Fruit fly (Drosophila melanogaster) whole organism, embryonic: Measurements from ENCODE around the gene Sems.
A peak's percentile ranks its signal among the peaks of the same experiment; 100 is the strongest.

Source experiments
- Adf1 ChIP-seq: fragments of 200-800 bp; sonication (Bioruptor generic); IDR thresholded peaks from 2 replicates; pipeline ENCODE4 v1.3.6; 2022; ENCODE audit warnings: missing biosample characterization, missing genetic modification characterization
- Atf6 ChIP-seq: fragments of 200-800 bp; sonication (Bioruptor generic); IDR thresholded peaks from 2 replicates; pipeline ENCODE4 v1.3.6; 2022; ENCODE audit warnings: missing biosample characterization, missing genetic modification characterization
- CG11695 ChIP-seq: fragments of 200-800 bp; sonication (Bioruptor generic); IDR thresholded peaks from 3 replicates; pipeline ENCODE4 v1.3.6; 2022; ENCODE audit warnings: missing biosample characterization, missing genetic modification characterization
- CG13287 ChIP-seq: fragments of 200-800 bp; sonication (Bioruptor generic); IDR thresholded peaks from 2 replicates; pipeline ENCODE4 v1.3.6; 2022; ENCODE audit warnings: missing biosample characterization, missing genetic modification characterization; ENCODE audit not compliant: partially characterized antibody
- CG14667 ChIP-seq: fragments of 200-800 bp; sonication (Bioruptor generic); IDR thresholded peaks from 2 replicates; pipeline ENCODE4 v1.3.6; 2022; ENCODE audit warnings: missing biosample characterization, missing genetic modification characterization
- CG1529 ChIP-seq: fragments of 200-800 bp; sonication (Bioruptor generic); optimal IDR thresholded peaks from 3 replicates; lab custom pipeline; 2018; ENCODE audit warnings: missing biosample characterization, missing genetic modification characterization
- CG15479 ChIP-seq: fragments of 200-800 bp; sonication (Bioruptor generic); optimal IDR thresholded peaks from 3 replicates; lab custom pipeline; 2019; ENCODE audit warnings: missing biosample characterization, mild to moderate bottlenecking, missing genetic modification characterization, moderate library complexity
- CG18764 ChIP-seq: fragments of 200-800 bp; sonication (Bioruptor generic); optimal IDR thresholded peaks from 3 replicates; lab custom pipeline; 2016; ENCODE audit warnings: missing biosample characterization, missing genetic modification characterization
- CG33213 ChIP-seq: fragments of 200-800 bp; sonication (Bioruptor generic); optimal IDR thresholded peaks from 3 replicates; lab custom pipeline; 2016; ENCODE audit warnings: missing biosample characterization, missing genetic modification characterization
- CG3847 ChIP-seq: fragments of 200-800 bp; sonication (Bioruptor generic); IDR thresholded peaks from 2 replicates; pipeline ENCODE4 v1.3.6; 2022; ENCODE audit warnings: missing biosample characterization, missing genetic modification characterization
- CG4282 ChIP-seq: fragments of 200-800 bp; sonication (Bioruptor generic); optimal IDR thresholded peaks from 2 replicates; lab custom pipeline; 2016; ENCODE audit warnings: missing biosample characterization, missing genetic modification characterization
- CG4730 ChIP-seq: fragments of 200-800 bp; sonication (Bioruptor generic); IDR thresholded peaks from 2 replicates; pipeline ENCODE4 v1.3.6; 2022; ENCODE audit warnings: missing biosample characterization, missing genetic modification characterization
- CG4854 ChIP-seq: fragments of 200-800 bp; sonication (Bioruptor generic); optimal IDR thresholded peaks from 2 replicates; lab custom pipeline; 2016; ENCODE audit warnings: missing biosample characterization, missing genetic modification characterization, inconsistent platforms
- CG6689 ChIP-seq: fragments of 200-800 bp; sonication (Bioruptor generic); IDR thresholded peaks from 2 replicates; pipeline ENCODE4 v1.3.6; 2022; ENCODE audit warnings: missing biosample characterization, missing genetic modification characterization
- CG7928 ChIP-seq: fragments of 200-800 bp; sonication (Bioruptor generic); optimal IDR thresholded peaks from 2 replicates; lab custom pipeline; 2017; ENCODE audit warnings: missing biosample characterization, mild to moderate bottlenecking, missing genetic modification characterization
- CG8359 ChIP-seq: fragments of 200-800 bp; sonication (Bioruptor generic); optimal IDR thresholded peaks from 2 replicates; lab custom pipeline; 2017; ENCODE audit warnings: missing biosample characterization, mild to moderate bottlenecking, missing genetic modification characterization, borderline replicate concordance
- Dad ChIP-seq: fragments of 200-800 bp; sonication (Bioruptor generic); optimal IDR thresholded peaks from 3 replicates; lab custom pipeline; 2016; ENCODE audit warnings: missing biosample characterization, missing genetic modification characterization
- Doc2 ChIP-seq: fragments of 200-800 bp; sonication (Bioruptor generic); IDR thresholded peaks from 2 replicates; pipeline ENCODE4 v1.3.6; 2022; ENCODE audit warnings: missing biosample characterization, missing genetic modification characterization
- Eip74EF ChIP-seq, 2 experiments: fragments of 200-800 bp in 1 of 2; fragments of >200 bp in 1 of 2; sonication (Bioruptor generic) in 1 of 2; optimal IDR thresholded peaks; 2 replicates each; lab custom pipeline; 2017 to 2019; ENCODE audit warnings: missing biosample characterization in 2 of 2, missing genetic modification characterization in 2 of 2, mild to moderate bottlenecking in 1 of 2, moderate library complexity in 1 of 2
- Hand ChIP-seq: fragments of 200-800 bp; sonication (Bioruptor generic); optimal IDR thresholded peaks from 2 replicates; lab custom pipeline; 2017; ENCODE audit warnings: mild to moderate bottlenecking, missing biosample characterization, missing genetic modification reagents, missing genetic modification characterization
- Hmr ChIP-seq: fragments of 200-800 bp; sonication (Bioruptor generic); optimal IDR thresholded peaks from 3 replicates; lab custom pipeline; 2017; ENCODE audit warnings: mild to moderate bottlenecking, missing biosample characterization, missing genetic modification reagents, missing genetic modification characterization
- Hr39 ChIP-seq: fragments of >200 bp; optimal IDR thresholded peaks from 2 replicates; lab custom pipeline; 2017
- Kr ChIP-seq: fragments of 200-800 bp; sonication (Bioruptor generic); optimal IDR thresholded peaks from 2 replicates; lab custom pipeline; 2017; ENCODE audit warnings: missing biosample characterization, mild to moderate bottlenecking, missing genetic modification characterization
- MESR4 ChIP-seq: fragments of 200-800 bp; sonication (Bioruptor generic); optimal IDR thresholded peaks from 2 replicates; lab custom pipeline; 2018; ENCODE audit warnings: missing biosample characterization, mild to moderate bottlenecking, missing genetic modification characterization, moderate library complexity
- Rfx ChIP-seq: fragments of 200-800 bp; sonication (Bioruptor generic); IDR thresholded peaks from 2 replicates; pipeline ENCODE4 v1.3.6; 2022; ENCODE audit warnings: missing biosample characterization, missing genetic modification characterization
- Sry-β ChIP-seq: fragments of 200-800 bp; sonication (Bioruptor generic); optimal IDR thresholded peaks from 2 replicates; lab custom pipeline; 2018; ENCODE audit warnings: missing biosample characterization, mild to moderate bottlenecking, missing genetic modification characterization, moderate library complexity
- Xrp1 ChIP-seq: fragments of 200-800 bp; sonication (Bioruptor generic); IDR thresholded peaks from 2 replicates; pipeline ENCODE4 v1.3.6; 2022; ENCODE audit warnings: missing biosample characterization, missing genetic modification characterization
- ara ChIP-seq: fragments of 200-800 bp; sonication (Bioruptor generic); IDR thresholded peaks from 2 replicates; pipeline ENCODE4 v1.3.6; 2022; ENCODE audit warnings: missing biosample characterization, missing genetic modification characterization
- ash1 ChIP-seq: fragments of 200-800 bp; sonication (Bioruptor generic); optimal IDR thresholded peaks from 2 replicates; lab custom pipeline; 2018; ENCODE audit warnings: missing biosample characterization, mild to moderate bottlenecking, missing genetic modification characterization
- ato ChIP-seq: fragments of 200-800 bp; sonication (Bioruptor generic); IDR thresholded peaks from 2 replicates; pipeline ENCODE4 v1.3.6; 2022; ENCODE audit warnings: missing biosample characterization, missing genetic modification characterization; ENCODE audit not compliant: partially characterized antibody
- bab2 ChIP-seq: fragments of 200-800 bp; sonication (Bioruptor generic); optimal IDR thresholded peaks from 2 replicates; lab custom pipeline; 2016; ENCODE audit warnings: missing biosample characterization, missing genetic modification characterization
- caup ChIP-seq: fragments of 200-800 bp; sonication (Bioruptor generic); optimal IDR thresholded peaks from 3 replicates; lab custom pipeline; 2017; ENCODE audit warnings: missing biosample characterization, mild to moderate bottlenecking, missing genetic modification characterization, moderate library complexity; ENCODE audit not compliant: severe bottlenecking
- croc ChIP-seq: fragments of 200-800 bp; sonication (Bioruptor generic); conservative IDR thresholded peaks from 3 replicates; pipeline ENCODE4 v1.3.6; 2022; ENCODE audit warnings: missing biosample characterization, missing genetic modification characterization
- da ChIP-seq: fragments of 200-800 bp; sonication (Bioruptor generic); optimal IDR thresholded peaks from 2 replicates; lab custom pipeline; 2016; ENCODE audit warnings: missing biosample characterization, missing genetic modification characterization
- dysf ChIP-seq: fragments of 200-800 bp; sonication (Bioruptor generic); IDR thresholded peaks from 3 replicates; pipeline ENCODE4 v1.3.6; 2022; ENCODE audit warnings: missing biosample characterization, missing genetic modification characterization
- ems ChIP-seq: fragments of 200-800 bp; sonication (Bioruptor generic); optimal IDR thresholded peaks from 3 replicates; lab custom pipeline; 2016; ENCODE audit warnings: missing biosample characterization, missing genetic modification characterization
- hb ChIP-seq: fragments of 200-800 bp; sonication (Bioruptor generic); IDR thresholded peaks from 3 replicates; pipeline ENCODE4 v1.3.6; 2022; ENCODE audit warnings: missing biosample characterization, missing genetic modification characterization; ENCODE audit not compliant: partially characterized antibody
- kah ChIP-seq: fragments of 200-800 bp; sonication (Bioruptor generic); optimal IDR thresholded peaks from 2 replicates; lab custom pipeline; 2018; ENCODE audit warnings: missing biosample characterization, mild to moderate bottlenecking, missing genetic modification characterization
- lbe ChIP-seq: fragments of 200-800 bp; sonication (Bioruptor generic); optimal IDR thresholded peaks from 2 replicates; lab custom pipeline; 2016; ENCODE audit warnings: missing biosample characterization, mild to moderate bottlenecking, missing genetic modification characterization
- nau ChIP-seq: fragments of 200-800 bp; sonication (Bioruptor generic); optimal IDR thresholded peaks from 3 replicates; lab custom pipeline; 2017; ENCODE audit warnings: missing biosample characterization, mild to moderate bottlenecking, missing genetic modification characterization, missing genetic modification reagents
- nmo ChIP-seq: fragments of 200-800 bp; sonication (Bioruptor generic); optimal IDR thresholded peaks from 2 replicates; lab custom pipeline; 2018; ENCODE audit warnings: missing biosample characterization, mild to moderate bottlenecking, missing genetic modification characterization, moderate library complexity
- repo ChIP-seq: fragments of 200-800 bp; sonication (Bioruptor generic); optimal IDR thresholded peaks from 2 replicates; lab custom pipeline; 2016; ENCODE audit warnings: missing biosample characterization, missing genetic modification characterization
- row ChIP-seq: fragments of 200-800 bp; sonication (Bioruptor generic); IDR thresholded peaks from 3 replicates; pipeline ENCODE4 v1.3.6; 2022; ENCODE audit warnings: missing biosample characterization, missing genetic modification characterization
- sd ChIP-seq: fragments of 200-800 bp; sonication (Bioruptor generic); optimal IDR thresholded peaks from 3 replicates; lab custom pipeline; 2018; ENCODE audit warnings: missing biosample characterization, mild to moderate bottlenecking, missing genetic modification characterization, moderate library complexity
- trem ChIP-seq: fragments of 200-800 bp; optimal IDR thresholded peaks from 3 replicates; lab custom pipeline; 2019; ENCODE audit warnings: missing biosample characterization, mild to moderate bottlenecking, missing genetic modification characterization, moderate library complexity
- ttk ChIP-seq: fragments of 200-800 bp; sonication (Bioruptor generic); IDR thresholded peaks from 2 replicates; pipeline ENCODE4 v2.1.2; 2022; ENCODE audit warnings: missing biosample characterization, missing genetic modification characterization
- tup ChIP-seq: fragments of 200-800 bp; sonication (Bioruptor generic); optimal IDR thresholded peaks from 2 replicates; lab custom pipeline; 2016; ENCODE audit warnings: missing biosample characterization, mild to moderate bottlenecking, missing genetic modification characterization, moderate library complexity
- vnd ChIP-seq: fragments of 200-800 bp; sonication (Bioruptor generic); IDR thresholded peaks from 3 replicates; pipeline ENCODE4 v1.3.6; 2022; ENCODE audit warnings: missing biosample characterization, missing genetic modification characterization; ENCODE audit not compliant: partially characterized antibody
- wor ChIP-seq: fragments of 200-800 bp; sonication (Bioruptor generic); IDR thresholded peaks from 2 replicates; pipeline ENCODE4 v1.3.6; 2022; ENCODE audit warnings: missing biosample characterization, missing genetic modification characterization
- zfh1 ChIP-seq: fragments of 200-800 bp; sonication (Bioruptor generic); IDR thresholded peaks from 3 replicates; pipeline ENCODE4 v1.3.6; 2022; ENCODE audit warnings: missing biosample characterization, missing genetic modification characterization

Gene Sems

DNA sequence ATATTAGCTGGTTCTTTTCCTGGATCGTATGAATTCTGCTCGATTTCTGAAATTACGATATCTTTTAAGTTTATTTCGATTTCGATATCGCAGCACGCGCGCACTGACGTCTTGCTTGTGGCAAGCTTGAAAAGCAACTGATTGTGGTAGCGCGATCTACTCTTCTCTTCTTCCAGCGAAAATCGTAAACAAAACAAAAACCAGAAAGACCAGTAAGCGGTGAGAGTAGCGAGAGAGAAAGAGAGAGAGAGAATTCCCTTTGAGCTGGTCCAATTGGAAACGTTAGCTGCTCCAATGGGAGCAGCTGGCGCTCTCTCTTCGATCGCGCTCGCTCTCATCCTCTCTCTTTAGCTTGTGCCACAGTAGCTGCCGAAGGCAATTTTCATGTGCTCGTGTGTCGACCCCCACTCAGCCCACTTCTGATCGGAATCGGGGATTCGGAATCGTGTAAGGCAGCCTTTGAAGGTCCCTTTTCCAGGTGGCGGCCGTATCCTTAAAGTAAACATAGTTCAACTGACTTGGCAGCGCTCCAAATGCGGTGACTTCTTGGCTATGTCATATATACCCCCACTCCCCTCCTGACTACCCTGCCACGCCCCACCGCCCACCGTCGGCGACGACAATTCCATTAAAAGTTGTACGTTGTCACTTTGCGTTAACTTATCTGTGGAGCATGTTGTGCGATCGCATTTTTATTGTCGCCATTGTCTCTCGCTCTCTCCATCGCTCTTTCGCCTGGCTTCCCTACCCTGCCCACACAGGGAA, 7.0 kb downstream of the Sems start, which contains the start of gene fng (continued):
- no peak for TF ChIP-seq dysf (GFP tag; lab: Robert Waterston, UW)
- TF ChIP-seq CG7928 (GFP tag; lab: Kevin White, UChicago) = no peak
- TF ChIP-seq CG6689 (GFP tag; lab: Robert Waterston, UW) = no peak
- 0 out of 2 replicates have a peak, but pooled peaks have one; percentile 18 for TF ChIP-seq Atf6 (GFP tag; lab: Robert Waterston, UW)
- no peak for TF ChIP-seq kah (GFP tag; lab: Kevin White, UChicago)
- peak; percentile 40 for TF ChIP-seq lbe (GFP tag; lab: Kevin White, UChicago)
- no peak for TF ChIP-seq CG14667
- no peak for TF ChIP-seq Doc2 (GFP tag; lab: Robert Waterston, UW)
- TF ChIP-seq ash1 = no peak
- TF ChIP-seq CG3847 (GFP tag; lab: Robert Waterston, UW) = no peak
- no peak for TF ChIP-seq bab2 (GFP tag; lab: Kevin White, UChicago)
- no peak for TF ChIP-seq Sry-β (GFP tag; lab: Kevin White, UChicago)
- TF ChIP-seq Adf1 (GFP tag; lab: Robert Waterston, UW) = no peak
- no peak for TF ChIP-seq ttk (GFP tag; lab: Robert Waterston, UW)
- TF ChIP-seq trem = no peak
- TF ChIP-seq Hand (GFP tag; lab: Kevin White, UChicago) = no peak
- TF ChIP-seq Xrp1 (GFP tag; lab: Robert Waterston, UW) = no peak
- TF ChIP-seq croc (GFP tag; lab: Robert Waterston, UW) = no peak
- TF ChIP-seq CG4730 (GFP tag; lab: Robert Waterston, UW) = no peak
- TF ChIP-seq caup (GFP tag; lab: Kevin White, UChicago) = no peak
- TF ChIP-seq wor (GFP tag; lab: Robert Waterston, UW) = no peak
- peak; percentile 67 for TF ChIP-seq CG13287 (GFP tag; lab: Robert Waterston, UW)
- no peak for TF ChIP-seq nau (GFP tag; lab: Kevin White, UChicago)
- TF ChIP-seq sd (tag; lab: Kevin White, UChicago) = no peak
- no peak for TF ChIP-seq nmo
- no peak for TF ChIP-seq zfh1 (GFP tag; lab: Robert Waterston, UW)
- no peak for TF ChIP-seq ems (GFP tag; lab: Kevin White, UChicago)
- no peak for TF ChIP-seq CG4282 (GFP tag; lab: Kevin White, UChicago)
- TF ChIP-seq repo (GFP tag; lab: Kevin White, UChicago) = no peak
- no peak for TF ChIP-seq Dad
- no peak for TF ChIP-seq da (GFP tag; lab: Kevin White, UChicago)
- TF ChIP-seq Kr = no peak
- no peak for TF ChIP-seq Eip74EF (GFP tag; optimal IDR thresholded peaks at IDR 0.05; lab: Kevin White, UChicago)
- no peak for TF ChIP-seq Rfx (GFP tag; lab: Robert Waterston, UW)
- no peak for TF ChIP-seq CG1529 (GFP tag; lab: Kevin White, UChicago)
- TF ChIP-seq CG8359 (GFP tag; lab: Kevin White, UChicago) = peak; percentile 21
- TF ChIP-seq Hmr (GFP tag; lab: Kevin White, UChicago) = no peak
- no peak for TF ChIP-seq MESR4 (GFP tag; lab: Kevin White, UChicago)
- no peak for TF ChIP-seq ato (GFP tag; lab: Robert Waterston, UW)
- no peak for TF ChIP-seq ara (GFP tag; lab: Robert Waterston, UW)
- TF ChIP-seq vnd (GFP tag; lab: Robert Waterston, UW) = no peak
- no peak for TF ChIP-seq CG18764 (GFP tag; lab: Kevin White, UChicago)
- peak; percentile 12; the same call in 1 of the 3 replicates for TF ChIP-seq CG11695 (GFP tag; lab: Robert Waterston, UW)
- no peak for TF ChIP-seq hb (GFP tag; lab: Robert Waterston, UW)
- TF ChIP-seq tup (GFP tag; lab: Kevin White, UChicago) = no peak
- TF ChIP-seq Hr39 = no peak
- TF ChIP-seq CG15479 = no peak
- TF ChIP-seq CG33213 (GFP tag; lab: Kevin White, UChicago) = no peak
- no peak for TF ChIP-seq row
- TF ChIP-seq CG4854 = no peak
